Worm (Caenorhabditis elegans) whole organism, mixed stage, embryonic: Measurements from ENCODE around the gene hmg-12.

Source experiments
- M03D4.4 ChIP-seq: sonication (generic microtip); optimal IDR thresholded peaks from 2 replicates; lab custom pipeline; 2017; ENCODE audit warnings: mild to moderate bottlenecking, missing genetic modification characterization, missing compliant biosample characterization
- bed-3 ChIP-seq: fragments of 200-800 bp; sonication (Bioruptor generic); optimal IDR thresholded peaks from 3 replicates; lab custom pipeline; 2018; ENCODE audit warnings: mild to moderate bottlenecking, missing genetic modification characterization, moderate library complexity, missing compliant biosample characterization
- blmp-1 ChIP-seq: fragments of 150-350 bp; optimal IDR thresholded peaks from 2 replicates; lab custom pipeline; 2014; ENCODE audit warnings: missing biosample characterization, missing genetic modification characterization
- ceh-39 ChIP-seq: fragments of 150-350 bp; optimal IDR thresholded peaks from 2 replicates; lab custom pipeline; 2014; ENCODE audit warnings: missing biosample characterization, missing genetic modification characterization
- ceh-43 ChIP-seq: fragments of 200-800 bp; sonication (Bioruptor generic); optimal IDR thresholded peaks from 2 replicates; lab custom pipeline; 2018; ENCODE audit warnings: mild to moderate bottlenecking, missing genetic modification characterization, moderate library complexity, missing compliant biosample characterization
- ceh-83 ChIP-seq: fragments of 200-800 bp; sonication (Bioruptor generic); optimal IDR thresholded peaks from 2 replicates; lab custom pipeline; 2018; ENCODE audit warnings: mild to moderate bottlenecking, missing genetic modification characterization, missing compliant biosample characterization
- cnd-1 ChIP-seq: fragments of 200-800 bp; sonication (Bioruptor generic); optimal IDR thresholded peaks from 2 replicates; lab custom pipeline; 2018; ENCODE audit warnings: mild to moderate bottlenecking, missing genetic modification characterization, missing compliant biosample characterization
- drap-1 ChIP-seq: fragments of 200-800 bp; sonication (Bioruptor generic); optimal IDR thresholded peaks from 3 replicates; lab custom pipeline; 2018; ENCODE audit warnings: mild to moderate bottlenecking, missing genetic modification characterization, missing compliant biosample characterization
- elt-1 ChIP-seq: sonication (generic microtip); optimal IDR thresholded peaks from 2 replicates; lab custom pipeline; 2017; ENCODE audit warnings: missing genetic modification characterization, mild to moderate bottlenecking, missing compliant biosample characterization, antibody characterized with exemption, moderate library complexity, borderline replicate concordance; ENCODE audit not compliant: insufficient read depth
- elt-3 ChIP-seq: fragments of 150-350 bp; optimal IDR thresholded peaks from 2 replicates; lab custom pipeline; 2014; ENCODE audit warnings: missing biosample characterization, missing genetic modification characterization
- ham-2 ChIP-seq: fragments of 200-800 bp; sonication (Bioruptor generic); optimal IDR thresholded peaks from 2 replicates; lab custom pipeline; 2018; ENCODE audit warnings: mild to moderate bottlenecking, missing genetic modification characterization, missing compliant biosample characterization
- lin-13 ChIP-seq: fragments of 150-350 bp; optimal IDR thresholded peaks from 2 replicates; lab custom pipeline; 2014; ENCODE audit warnings: missing biosample characterization, missing genetic modification characterization
- lin-32 ChIP-seq: fragments of 200-800 bp; sonication (Bioruptor generic); optimal IDR thresholded peaks from 2 replicates; lab custom pipeline; 2018; ENCODE audit warnings: mild to moderate bottlenecking, missing genetic modification characterization, missing compliant biosample characterization
- lsy-2 ChIP-seq: fragments of 150-350 bp; optimal IDR thresholded peaks from 2 replicates; lab custom pipeline; 2014; ENCODE audit warnings: missing biosample characterization, missing genetic modification characterization
- mab-5 ChIP-seq: fragments of 150-350 bp; optimal IDR thresholded peaks from 2 replicates; lab custom pipeline; 2014; ENCODE audit warnings: missing biosample characterization, missing genetic modification characterization
- mep-1 ChIP-seq: fragments of 150-350 bp; optimal IDR thresholded peaks from 2 replicates; lab custom pipeline; 2017; ENCODE audit warnings: missing biosample characterization, missing genetic modification reagents, missing genetic modification characterization, inconsistent platforms
- mls-2 ChIP-seq: sonication (generic microtip); optimal IDR thresholded peaks from 2 replicates; lab custom pipeline; 2016; ENCODE audit warnings: mild to moderate bottlenecking, missing genetic modification characterization, moderate library complexity, missing compliant biosample characterization
- nhr-12 ChIP-seq: fragments of 150-350 bp; optimal IDR thresholded peaks from 2 replicates; lab custom pipeline; 2014; ENCODE audit warnings: missing biosample characterization, missing genetic modification characterization
- nhr-2 ChIP-seq: fragments of 150-350 bp; optimal IDR thresholded peaks from 2 replicates; lab custom pipeline; 2014; ENCODE audit warnings: missing biosample characterization, missing genetic modification characterization
- nhr-237 ChIP-seq: fragments of 150-350 bp; optimal IDR thresholded peaks from 2 replicates; lab custom pipeline; 2014; ENCODE audit warnings: missing biosample characterization, missing genetic modification characterization
- nhr-28 ChIP-seq: fragments of 150-350 bp; optimal IDR thresholded peaks from 2 replicates; lab custom pipeline; 2014; ENCODE audit warnings: missing biosample characterization, missing genetic modification characterization
- nhr-76 ChIP-seq: sonication (generic microtip); optimal IDR thresholded peaks from 2 replicates; lab custom pipeline; 2017; ENCODE audit warnings: missing biosample characterization, missing genetic modification characterization
- sem-2 ChIP-seq: fragments of 200-800 bp; sonication (Bioruptor generic); optimal IDR thresholded peaks from 2 replicates; lab custom pipeline; 2018; ENCODE audit warnings: mild to moderate bottlenecking, missing genetic modification characterization, missing compliant biosample characterization
- sptf-1 ChIP-seq: sonication (generic microtip); optimal IDR thresholded peaks from 2 replicates; lab custom pipeline; 2017; ENCODE audit warnings: mild to moderate bottlenecking, missing genetic modification characterization, moderate library complexity, missing compliant biosample characterization
- tbx-8 ChIP-seq: fragments of 200-800 bp; sonication (Bioruptor generic); optimal IDR thresholded peaks from 2 replicates; lab custom pipeline; 2018; ENCODE audit warnings: mild to moderate bottlenecking, missing genetic modification characterization, moderate library complexity, missing compliant biosample characterization
- unc-120 ChIP-seq: sonication (generic microtip); optimal IDR thresholded peaks from 2 replicates; lab custom pipeline; 2017; ENCODE audit warnings: missing genetic modification characterization, missing compliant biosample characterization; ENCODE audit not compliant: poor library complexity, severe bottlenecking
- unc-39 ChIP-seq: fragments of 150-350 bp; optimal IDR thresholded peaks from 2 replicates; lab custom pipeline; 2014; ENCODE audit warnings: missing biosample characterization, missing genetic modification characterization
- unc-62 ChIP-seq: fragments of 150-350 bp; optimal IDR thresholded peaks from 2 replicates; lab custom pipeline; 2014; ENCODE audit warnings: missing biosample characterization, missing genetic modification reagents, missing genetic modification characterization

Gene hmg-12

ce11 chrII:11893323-11893722, 23.0 kb upstream of the hmg-12 start, which contains the start of gene ZK930.2:
TSS of gene ZK930.2 (minus strand) at chrII:11893423.
- TF ChIP-seq ceh-83 (GFP tag; lab: Kevin White, UChicago) (no peak), mab-5 (tag; lab: Kevin White, UChicago) (no peak), ceh-43 (GFP tag; lab: Kevin White, UChicago) (no peak), nhr-2 (no peak), bed-3 (GFP tag; lab: Kevin White, UChicago) (no peak), drap-1 (no peak), unc-62 (GFP tag; lab: Kevin White, UChicago) (no peak), nhr-76 (tag; lab: Kevin White, UChicago) (no peak), nhr-28 (tag; lab: Kevin White, UChicago) (no peak), M03D4.4 (tag; lab: Kevin White, UChicago) (no peak), tbx-8 (GFP tag; lab: Kevin White, UChicago) (no peak), ceh-39 (no peak), elt-3 (tag; lab: Kevin White, UChicago) (no peak), mep-1 (tag; lab: Kevin White, UChicago) (no peak), nhr-12 (no peak), cnd-1 (no peak), lsy-2 (tag; lab: Kevin White, UChicago) (no peak)

DNA sequence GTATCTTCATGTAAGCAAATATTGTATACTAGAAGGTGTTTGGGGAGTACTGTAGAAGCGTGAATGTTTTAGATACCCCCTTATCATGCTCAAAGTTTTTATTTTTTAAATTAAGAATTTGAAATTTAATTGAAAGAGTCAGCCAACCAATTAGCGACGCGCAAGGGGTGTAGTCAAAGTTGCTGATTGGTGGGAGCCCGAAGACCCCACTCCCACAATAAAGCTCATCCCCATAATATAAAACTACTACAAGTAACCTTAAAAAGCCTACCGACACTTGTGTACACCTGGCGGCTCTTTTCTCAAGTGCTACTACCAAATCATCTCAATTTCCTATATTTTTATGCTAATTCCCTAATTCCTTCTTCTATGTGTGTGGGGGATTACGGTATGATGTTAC, 16.6 kb upstream of the hmg-12 start:
- TF ChIP-seq M03D4.4 (tag; lab: Kevin White, UChicago) (no peak), nhr-2 (peak; percentile 10)
- TF ChIP-seq, all 35 proteins: peak for 1

DNA sequence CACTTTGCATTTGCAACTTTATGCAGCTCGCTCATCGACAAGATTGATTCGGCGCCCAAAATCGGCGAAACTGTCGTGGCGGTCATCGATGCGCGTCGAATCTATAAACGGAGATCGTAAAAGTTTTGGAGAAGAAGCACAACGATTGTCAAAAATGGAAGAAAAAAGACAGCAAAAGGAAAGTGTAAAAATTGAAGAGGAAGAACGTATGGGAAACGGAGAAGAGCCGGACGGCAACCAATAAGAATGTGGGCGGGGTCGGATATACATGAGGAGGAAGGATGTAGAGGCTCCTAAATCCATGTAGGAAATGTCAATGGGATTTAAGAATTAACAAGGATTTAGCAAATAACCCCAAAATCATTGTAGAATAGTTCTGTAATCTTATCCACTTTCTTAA, 15.2 kb upstream of the hmg-12 start, which contains the start of gene vab-23:
TSS of gene vab-23 (minus strand) at position 101 of the 400 bp plus-strand sequence.
- TF ChIP-seq lsy-2 (tag; lab: Kevin White, UChicago) = no peak
- no peak for TF ChIP-seq mep-1 (tag; lab: Kevin White, UChicago)
- no peak for TF ChIP-seq drap-1
- no peak for TF ChIP-seq ham-2

DNA sequence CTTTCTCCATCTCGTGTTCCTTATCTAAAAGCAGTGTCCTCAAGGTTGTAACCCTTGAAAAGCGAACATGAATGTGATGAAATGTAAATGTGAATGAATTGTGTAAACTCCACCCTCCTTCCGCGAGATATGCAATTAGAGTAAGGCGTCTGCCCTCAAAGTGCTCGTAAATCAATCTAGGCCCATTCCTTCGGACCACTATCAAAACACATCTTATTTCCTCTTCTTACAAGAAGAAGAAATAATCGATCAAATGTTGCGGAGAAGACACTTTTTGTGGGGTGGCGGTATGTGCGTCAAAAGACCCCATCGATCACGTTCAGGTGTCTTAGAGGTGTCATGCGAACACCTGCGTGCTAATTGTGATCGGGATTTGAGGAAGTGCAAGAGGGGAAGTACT, 14.1 kb upstream of the hmg-12 start:
- TF ChIP-seq ham-2 (no peak), nhr-2 (peak; percentile 79), unc-62 (GFP tag; lab: Kevin White, UChicago) (peak; percentile 96), unc-39 (tag; lab: Kevin White, UChicago) (no peak), unc-120 (tag; lab: Kevin White, UChicago) (peak; percentile 15)

ce11 chrII:11905023-11905422, 11.3 kb upstream of the hmg-12 start:
- no peak for TF ChIP-seq mls-2 (tag; lab: Kevin White, UChicago)
- TF ChIP-seq cnd-1 = peak; percentile 53

DNA sequence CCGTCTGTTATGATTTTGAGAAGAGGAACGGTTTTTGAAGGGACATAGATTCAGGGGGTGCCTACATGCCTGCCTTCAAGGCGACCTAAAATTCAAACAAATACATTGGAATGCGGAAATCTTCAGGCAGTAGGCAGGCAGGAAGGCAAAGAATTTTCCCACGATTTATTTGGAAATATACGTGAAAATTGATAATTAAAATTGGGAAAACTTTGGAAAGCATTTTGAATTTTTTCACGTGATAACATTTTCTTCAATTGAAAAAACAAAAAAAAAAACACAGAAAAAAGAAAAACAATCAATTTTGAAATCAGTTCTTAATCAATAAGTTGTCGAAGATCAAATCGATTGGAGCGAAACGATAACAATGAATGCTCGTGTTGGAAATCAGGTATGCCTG, 10.1 kb upstream of the hmg-12 start, which contains the start of gene ZK930.4:
TSS of gene ZK930.4 (plus strand) at position 301 of the 400 bp plus-strand sequence.
- no peak for TF ChIP-seq sptf-1
- no peak for TF ChIP-seq ceh-43 (GFP tag; lab: Kevin White, UChicago)
- no peak for TF ChIP-seq nhr-237 (tag; lab: Kevin White, UChicago)

ce11 chrII:11910569-11910968, 5.7 kb upstream of the hmg-12 start:
- TF ChIP-seq sem-2 (GFP tag; lab: Kevin White, UChicago) = no peak
- TF ChIP-seq elt-1 (tag; lab: Kevin White, UChicago) = no peak
- no peak for TF ChIP-seq lin-13 (tag; lab: Kevin White, UChicago)
- no peak for TF ChIP-seq blmp-1
- no peak for TF ChIP-seq mls-2 (tag; lab: Kevin White, UChicago)
- no peak for TF ChIP-seq elt-3 (tag; lab: Kevin White, UChicago)
- TF ChIP-seq tbx-8 (GFP tag; lab: Kevin White, UChicago) = no peak
- TF ChIP-seq unc-39 (tag; lab: Kevin White, UChicago) = no peak
- TF ChIP-seq ceh-83 (GFP tag; lab: Kevin White, UChicago) = no peak
- no peak for TF ChIP-seq bed-3 (GFP tag; lab: Kevin White, UChicago)
- no peak for TF ChIP-seq lin-32 (GFP tag; lab: Kevin White, UChicago)
- no peak for TF ChIP-seq unc-62 (GFP tag; lab: Kevin White, UChicago)
- TF ChIP-seq, all 35 proteins: peak for 0
